Worm (Caenorhabditis elegans) whole organism, dauer: Measurements from ENCODE around the gene top-2.

Experiments
- unc-62 ChIP-seq: sonication (generic microtip); optimal IDR thresholded peaks from 2 replicates; lab custom pipeline; 2017; ENCODE audit warnings: missing biosample characterization, missing genetic modification reagents, missing genetic modification characterization

top-2 gene

ce11 chrII:11890596-11890995, 15.6 kb downstream of the top-2 start:
- TF ChIP-seq unc-62 (GFP tag; lab: Kevin White, UChicago), result no peak

- TF ChIP-seq unc-62 (GFP tag; lab: Kevin White, UChicago), result no peak
Measured at ce11 chrII:11893323-11893722, 18.4 kb downstream of the top-2 start, which contains the start of gene ZK930.2. Gene ZK930.2, minus strand, starts transcription at chrII:11893423.

ce11 chrII:11899761-11900160, 24.8 kb downstream of the top-2 start:
- TF ChIP-seq unc-62 (GFP tag; lab: Kevin White, UChicago), result no peak

- no peak for TF ChIP-seq unc-62 (GFP tag; lab: Kevin White, UChicago)
Measured at ce11 chrII:11901110-11901509, 26.2 kb downstream of the top-2 start, which contains the start of gene vab-23. Gene vab-23, minus strand, starts transcription at chrII:11901210.

ce11 chrII:11902203-11902602, 27.3 kb downstream of the top-2 start:
- no peak for TF ChIP-seq unc-62 (GFP tag; lab: Kevin White, UChicago)

- TF ChIP-seq unc-62 (GFP tag; lab: Kevin White, UChicago), result no peak
Measured at ce11 chrII:11905023-11905422, 30.1 kb downstream of the top-2 start.

- no peak for TF ChIP-seq unc-62 (GFP tag; lab: Kevin White, UChicago)
Measured at ce11 chrII:11906217-11906616, 31.3 kb downstream of the top-2 start, which contains the start of gene ZK930.4. Gene ZK930.4, plus strand, starts transcription at chrII:11906517.

- TF ChIP-seq unc-62 (GFP tag; lab: Kevin White, UChicago), result no peak
Measured at ce11 chrII:11910569-11910968, 35.6 kb downstream of the top-2 start.

ce11 chrII:11914304-11914703, 39.4 kb downstream of the top-2 start, which contains the start of gene ZK930.7:
Gene ZK930.7, plus strand, starts transcription at chrII:11914604.
- TF ChIP-seq unc-62 (GFP tag; lab: Kevin White, UChicago), result no peak

- TF ChIP-seq unc-62 (GFP tag; lab: Kevin White, UChicago), result no peak
Measured at ce11 chrII:11915770-11916554, 41.0 kb downstream of the top-2 start, which contains the start of the genes vps-15 and hmg-12. Gene vps-15, minus strand, starts transcription at chrII:11915852. Gene hmg-12, plus strand, starts transcription at chrII:11916513.

- no peak for TF ChIP-seq unc-62 (GFP tag; lab: Kevin White, UChicago)
Measured at ce11 chrII:11916555-11916941, 41.6 kb downstream of the top-2 start.

ce11 chrII:11916945-11917344, 42.0 kb downstream of the top-2 start:
- no peak for TF ChIP-seq unc-62 (GFP tag; lab: Kevin White, UChicago)

ce11 chrII:11917530-11917952, 42.6 kb downstream of the top-2 start:
- TF ChIP-seq unc-62 (GFP tag; lab: Kevin White, UChicago), result no peak

ce11 chrII:11922757-11923538, 48.0 kb downstream of the top-2 start:
- TF ChIP-seq unc-62 (GFP tag; lab: Kevin White, UChicago), result no peak

- no peak for TF ChIP-seq unc-62 (GFP tag; lab: Kevin White, UChicago)
Measured at ce11 chrII:11923620-11924298, 48.8 kb downstream of the top-2 start.
